Worm (Caenorhabditis elegans) whole organism, L3 larva: Measurements from ENCODE around the gene ptp-5.1.

ENCODE experiments used
- R02D3.7 ChIP-seq: fragments of 150-350 bp; optimal IDR thresholded peaks from 2 replicates; lab custom pipeline; 2014; ENCODE audit warnings: missing biosample characterization, missing genetic modification characterization
- ZK546.5 ChIP-seq: sonication (generic microtip); optimal IDR thresholded peaks from 2 replicates; lab custom pipeline; 2017; ENCODE audit warnings: missing biosample characterization, missing genetic modification characterization
- ama-1 ChIP-seq: fragments of 150-350 bp; optimal IDR thresholded peaks from 2 replicates; lab custom pipeline; 2018
- ceh-16 ChIP-seq: sonication (generic microtip); optimal IDR thresholded peaks from 2 replicates; lab custom pipeline; 2017; ENCODE audit warnings: missing biosample characterization, missing genetic modification characterization
- ceh-82 ChIP-seq: fragments of 150-350 bp; optimal IDR thresholded peaks from 2 replicates; lab custom pipeline; 2014; ENCODE audit warnings: missing biosample characterization, missing genetic modification characterization
- ceh-9 ChIP-seq: sonication (generic microtip); optimal IDR thresholded peaks from 2 replicates; lab custom pipeline; 2018; ENCODE audit warnings: missing biosample characterization, missing genetic modification characterization
- daf-12 ChIP-seq: fragments of 150-350 bp; optimal IDR thresholded peaks from 2 replicates; lab custom pipeline; 2014; ENCODE audit warnings: missing biosample characterization, missing genetic modification reagents, missing genetic modification characterization
- egl-27 ChIP-seq: sonication (generic microtip); optimal IDR thresholded peaks from 4 replicates; lab custom pipeline; 2017; ENCODE audit warnings: missing biosample characterization, missing genetic modification reagents, missing genetic modification characterization
- egl-5 ChIP-seq: fragments of 150-350 bp; optimal IDR thresholded peaks from 2 replicates; lab custom pipeline; 2017; ENCODE audit warnings: missing biosample characterization, missing genetic modification reagents, missing genetic modification characterization, inconsistent platforms
- elt-1 ChIP-seq: fragments of 150-350 bp; optimal IDR thresholded peaks from 2 replicates; lab custom pipeline; 2014; ENCODE audit warnings: missing biosample characterization, missing genetic modification characterization
- elt-2 ChIP-seq: sonication (generic microtip); optimal IDR thresholded peaks from 2 replicates; lab custom pipeline; 2016; ENCODE audit warnings: missing genetic modification reagents, mild to moderate bottlenecking, missing genetic modification characterization, missing compliant biosample characterization
- elt-3 ChIP-seq, 3 experiments: fragments of 150-350 bp in 1 of 3; sonication (generic microtip) in 2 of 3; optimal IDR thresholded peaks; 2 replicates in 2 of 3; 4 replicates in 1 of 3; lab custom pipeline; 2014 to 2017; ENCODE audit warnings: missing biosample characterization in 3 of 3, missing genetic modification characterization in 3 of 3
- fkh-10 ChIP-seq: sonication (generic microtip); optimal IDR thresholded peaks from 2 replicates; lab custom pipeline; 2017; ENCODE audit warnings: missing biosample characterization, missing genetic modification reagents, missing genetic modification characterization
- fkh-2 ChIP-seq: fragments of 150-350 bp; optimal IDR thresholded peaks from 2 replicates; lab custom pipeline; 2014; ENCODE audit warnings: missing biosample characterization, missing genetic modification reagents, missing genetic modification characterization
- fos-1 ChIP-seq: fragments of 150-350 bp; optimal IDR thresholded peaks from 2 replicates; lab custom pipeline; 2014; ENCODE audit warnings: missing biosample characterization, missing genetic modification characterization
- hmg-11 ChIP-seq: sonication (generic microtip); optimal IDR thresholded peaks from 2 replicates; lab custom pipeline; 2016; ENCODE audit warnings: missing genetic modification characterization, missing compliant biosample characterization
- jun-1 ChIP-seq: fragments of 150-350 bp; optimal IDR thresholded peaks from 2 replicates; lab custom pipeline; 2014; ENCODE audit warnings: missing biosample characterization, missing genetic modification reagents, missing genetic modification characterization
- lin-15B ChIP-seq: fragments of 150-350 bp; optimal IDR thresholded peaks from 2 replicates; lab custom pipeline; 2014; ENCODE audit warnings: missing biosample characterization, missing genetic modification characterization
- lin-39 ChIP-seq: fragments of 150-350 bp; optimal IDR thresholded peaks from 2 replicates; lab custom pipeline; 2018; ENCODE audit warnings: missing biosample characterization, missing genetic modification reagents, missing genetic modification characterization
- nfya-1 ChIP-seq: sonication (generic microtip); optimal IDR thresholded peaks from 2 replicates; lab custom pipeline; 2017; ENCODE audit warnings: missing genetic modification characterization, mild to moderate bottlenecking, missing compliant biosample characterization, antibody characterized with exemption, moderate library complexity; ENCODE audit not compliant: insufficient read depth
- nhr-11 ChIP-seq: fragments of 150-350 bp; optimal IDR thresholded peaks from 2 replicates; lab custom pipeline; 2014; ENCODE audit warnings: missing biosample characterization, missing genetic modification characterization
- nhr-12 ChIP-seq: fragments of 150-350 bp; optimal IDR thresholded peaks from 2 replicates; lab custom pipeline; 2014; ENCODE audit warnings: missing biosample characterization, missing genetic modification characterization
- nhr-23 ChIP-seq: fragments of 150-350 bp; optimal IDR thresholded peaks from 2 replicates; lab custom pipeline; 2014; ENCODE audit warnings: missing biosample characterization, missing genetic modification reagents, missing genetic modification characterization
- nhr-237 ChIP-seq: fragments of 150-350 bp; optimal IDR thresholded peaks from 2 replicates; lab custom pipeline; 2014; ENCODE audit warnings: missing biosample characterization, missing genetic modification characterization
- nhr-25 ChIP-seq: sonication (generic microtip); optimal IDR thresholded peaks from 2 replicates; lab custom pipeline; 2017; ENCODE audit warnings: missing biosample characterization, missing genetic modification characterization
- nhr-67 ChIP-seq: fragments of 150-350 bp; optimal IDR thresholded peaks from 2 replicates; lab custom pipeline; 2014; ENCODE audit warnings: missing biosample characterization, missing genetic modification characterization
- nhr-77 ChIP-seq: fragments of 150-350 bp; optimal IDR thresholded peaks from 2 replicates; lab custom pipeline; 2014; ENCODE audit warnings: missing biosample characterization, missing genetic modification characterization
- pqm-1 ChIP-seq: fragments of 150-350 bp; optimal IDR thresholded peaks from 2 replicates; lab custom pipeline; 2017; ENCODE audit warnings: missing biosample characterization, missing genetic modification characterization, inconsistent platforms
- skn-1 ChIP-seq: fragments of 150-350 bp; optimal IDR thresholded peaks from 2 replicates; lab custom pipeline; 2014; ENCODE audit warnings: missing biosample characterization, missing genetic modification characterization
- unc-39 ChIP-seq: sonication (generic microtip); optimal IDR thresholded peaks from 4 replicates; lab custom pipeline; 2017; ENCODE audit warnings: missing biosample characterization, missing genetic modification characterization
- zag-1 ChIP-seq: fragments of 150-350 bp; optimal IDR thresholded peaks from 2 replicates; lab custom pipeline; 2014; ENCODE audit warnings: missing biosample characterization, missing genetic modification characterization
- ztf-4 ChIP-seq: fragments of 150-350 bp; optimal IDR thresholded peaks from 2 replicates; lab custom pipeline; 2014; ENCODE audit warnings: missing biosample characterization, missing genetic modification characterization

Gene ptp-5.1

DNA sequence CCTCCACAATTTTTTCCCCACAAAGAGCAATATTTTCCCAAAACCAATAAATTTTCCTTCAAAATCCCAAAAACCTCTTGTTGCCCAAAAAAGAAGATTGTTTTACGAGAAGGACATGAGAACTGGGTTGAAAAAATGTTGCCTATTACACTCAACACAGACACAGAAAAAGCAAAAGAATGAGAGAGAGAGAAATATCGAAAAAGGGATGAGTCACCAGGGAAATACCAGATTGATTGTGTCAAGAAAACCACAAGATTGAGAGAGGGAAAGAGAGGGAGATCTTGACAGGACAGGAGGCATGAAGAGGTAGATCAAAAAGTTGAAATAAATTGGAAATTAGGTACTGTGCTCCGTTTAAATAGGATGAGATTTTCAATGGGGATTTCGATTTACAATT, 31.3 kb upstream of the ptp-5.1 start:
- peak; percentile 59 for TF ChIP-seq nhr-25 (tag; lab: Kevin White, UChicago)
- no peak for TF ChIP-seq elt-1 (tag; lab: Kevin White, UChicago)
- no peak for TF ChIP-seq ztf-4 (tag; lab: Kevin White, UChicago)
- no peak for TF ChIP-seq fkh-10
- TF ChIP-seq nhr-23 = peak; percentile 25
- TF ChIP-seq ama-1 (lab: Kevin White, UChicago) = peak; percentile 5
- TF ChIP-seq fkh-2 (tag; lab: Kevin White, UChicago) = no peak
- TF ChIP-seq hmg-11 (tag; lab: Kevin White, UChicago) = no peak

DNA sequence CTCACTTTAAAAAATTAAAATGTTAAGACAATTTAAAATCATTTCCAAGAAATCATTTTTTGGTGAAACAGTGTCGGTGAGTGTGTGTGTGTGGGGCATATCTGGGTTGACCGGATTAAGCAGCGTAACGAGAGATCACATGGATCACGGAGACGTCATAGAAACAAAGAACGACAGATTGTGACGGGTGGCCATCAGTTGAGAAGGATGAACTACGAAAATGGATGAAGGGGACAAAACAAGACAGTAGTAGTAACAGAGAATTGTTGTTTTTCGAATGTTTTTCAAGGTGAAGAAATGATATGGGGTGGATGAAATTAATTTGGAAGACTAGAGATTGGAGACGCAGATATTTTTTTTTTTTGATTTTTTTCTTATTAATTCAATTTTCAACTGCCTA, 29.6 kb upstream of the ptp-5.1 start:
- TF ChIP-seq nhr-23 (peak; percentile 63), skn-1 (tag; lab: Kevin White, UChicago) (no peak), nhr-25 (tag; lab: Kevin White, UChicago) (peak; percentile 41)
- TF ChIP-seq, all 47 proteins: peak for 2

DNA sequence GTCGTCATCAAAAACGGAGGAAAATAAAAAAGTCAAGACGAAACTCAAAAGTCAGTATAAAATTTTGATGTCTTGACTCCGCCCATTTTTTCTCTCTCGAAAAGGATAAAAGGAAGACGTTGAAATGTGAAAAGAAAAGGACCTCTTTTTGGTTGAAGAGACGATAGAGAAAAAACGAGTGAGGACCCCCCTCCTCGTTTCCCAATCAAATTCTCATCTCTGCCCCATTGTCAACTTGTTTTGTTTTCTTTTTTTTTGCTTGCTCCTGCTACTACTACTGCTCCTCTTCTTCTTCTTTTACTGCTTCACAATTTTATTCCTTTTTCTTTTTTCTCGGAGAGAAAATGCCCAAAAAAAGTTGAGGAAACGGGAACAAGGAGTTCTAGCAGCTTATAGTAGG, 28.3 kb upstream of the ptp-5.1 start:
- TF ChIP-seq fkh-10 (peak; percentile 90), hmg-11 (tag; lab: Kevin White, UChicago) (no peak), nfya-1 (tag; lab: Kevin White, UChicago) (peak; percentile 43), ama-1 (lab: Kevin White, UChicago) (peak; percentile 13), lin-39 (tag; lab: Kevin White, UChicago) (peak; percentile 43), elt-2 (no peak)

DNA sequence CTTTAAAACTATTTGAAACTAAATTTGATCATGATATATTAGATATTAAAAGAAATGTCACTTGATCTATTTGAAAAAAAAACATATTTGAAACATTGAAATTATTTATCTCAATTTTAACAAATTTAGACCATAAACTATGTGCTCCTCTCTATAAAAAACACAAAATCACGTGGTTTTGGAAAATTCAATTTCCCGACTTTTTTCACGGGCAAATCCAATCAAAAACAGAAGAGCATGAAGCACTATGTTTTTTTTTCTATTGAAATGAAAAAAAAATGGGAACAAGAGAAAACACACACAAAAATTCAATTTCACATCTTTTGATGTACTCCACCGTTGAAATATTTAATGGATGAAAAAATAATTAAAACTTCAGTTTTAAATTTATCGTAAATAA, 26.9 kb upstream of the ptp-5.1 start:
- TF ChIP-seq fos-1 (tag; lab: Kevin White, UChicago) = no peak
- TF ChIP-seq fkh-10 = peak; percentile 52

ce11 chrIV:5139972-5140371, 26.2 kb upstream of the ptp-5.1 start:
- TF ChIP-seq elt-3 (tag; optimal IDR thresholded peaks at IDR 0.05; lab: Kevin White, UChicago) (peak in 1 of 3 experiments; percentile 28), ZK546.5 (tag; lab: Kevin White, UChicago) (no peak)

ce11 chrIV:5149793-5150192, 16.3 kb upstream of the ptp-5.1 start, which contains the start of gene C24D10.5:
C24D10.5 (plus strand) TSS chrIV:5150093.
- no peak for TF ChIP-seq fkh-2 (tag; lab: Kevin White, UChicago)
- TF ChIP-seq egl-5 = no peak
- TF ChIP-seq ceh-16 (tag; lab: Kevin White, UChicago) = no peak
- no peak for TF ChIP-seq nhr-12 (tag; lab: Kevin White, UChicago)
- no peak for TF ChIP-seq nhr-23
- TF ChIP-seq lin-15B = no peak
- TF ChIP-seq pqm-1 (tag; lab: Kevin White, UChicago) = no peak
- TF ChIP-seq nhr-25 (tag; lab: Kevin White, UChicago) = no peak
- no peak for TF ChIP-seq skn-1 (tag; lab: Kevin White, UChicago)
- no peak for TF ChIP-seq nfya-1 (tag; lab: Kevin White, UChicago)
- TF ChIP-seq nhr-237 (tag; lab: Kevin White, UChicago) = no peak
- no peak for TF ChIP-seq nhr-67 (tag; lab: Kevin White, UChicago)
- no peak for TF ChIP-seq ceh-9
- TF ChIP-seq nhr-11 (tag; lab: Kevin White, UChicago) = no peak
- no peak for TF ChIP-seq elt-1 (tag; lab: Kevin White, UChicago)
- no peak for TF ChIP-seq egl-27 (tag; lab: Kevin White, UChicago)
- no peak for TF ChIP-seq zag-1 (tag; lab: Kevin White, UChicago)
- TF ChIP-seq nhr-77 = no peak
- TF ChIP-seq, all 47 proteins: peak for 0

ce11 chrIV:5152391-5152790, 13.7 kb upstream of the ptp-5.1 start, which contains the start of gene soc-2:
soc-2 (minus strand) TSS chrIV:5152491.
- TF ChIP-seq daf-12 = no peak
- no peak for TF ChIP-seq nfya-1 (tag; lab: Kevin White, UChicago)
- no peak for TF ChIP-seq ceh-82
- TF ChIP-seq lin-39 (tag; lab: Kevin White, UChicago) = no peak
- no peak for TF ChIP-seq nhr-23
- TF ChIP-seq unc-39 (tag; lab: Kevin White, UChicago) = no peak
- no peak for TF ChIP-seq fkh-10
- no peak for TF ChIP-seq nhr-67 (tag; lab: Kevin White, UChicago)
- no peak for TF ChIP-seq R02D3.7 (tag; lab: Kevin White, UChicago)
- no peak for TF ChIP-seq skn-1 (tag; lab: Kevin White, UChicago)
- no peak for TF ChIP-seq jun-1
- TF ChIP-seq nhr-25 (tag; lab: Kevin White, UChicago) = no peak
- TF ChIP-seq, all 47 proteins: peak for 0
